Fruit fly (Drosophila melanogaster): ENCODE data around the gene RpL36A.
A peak's percentile ranks its signal among the peaks of the same experiment; 100 is the strongest.

The RpL36A gene

DNA sequence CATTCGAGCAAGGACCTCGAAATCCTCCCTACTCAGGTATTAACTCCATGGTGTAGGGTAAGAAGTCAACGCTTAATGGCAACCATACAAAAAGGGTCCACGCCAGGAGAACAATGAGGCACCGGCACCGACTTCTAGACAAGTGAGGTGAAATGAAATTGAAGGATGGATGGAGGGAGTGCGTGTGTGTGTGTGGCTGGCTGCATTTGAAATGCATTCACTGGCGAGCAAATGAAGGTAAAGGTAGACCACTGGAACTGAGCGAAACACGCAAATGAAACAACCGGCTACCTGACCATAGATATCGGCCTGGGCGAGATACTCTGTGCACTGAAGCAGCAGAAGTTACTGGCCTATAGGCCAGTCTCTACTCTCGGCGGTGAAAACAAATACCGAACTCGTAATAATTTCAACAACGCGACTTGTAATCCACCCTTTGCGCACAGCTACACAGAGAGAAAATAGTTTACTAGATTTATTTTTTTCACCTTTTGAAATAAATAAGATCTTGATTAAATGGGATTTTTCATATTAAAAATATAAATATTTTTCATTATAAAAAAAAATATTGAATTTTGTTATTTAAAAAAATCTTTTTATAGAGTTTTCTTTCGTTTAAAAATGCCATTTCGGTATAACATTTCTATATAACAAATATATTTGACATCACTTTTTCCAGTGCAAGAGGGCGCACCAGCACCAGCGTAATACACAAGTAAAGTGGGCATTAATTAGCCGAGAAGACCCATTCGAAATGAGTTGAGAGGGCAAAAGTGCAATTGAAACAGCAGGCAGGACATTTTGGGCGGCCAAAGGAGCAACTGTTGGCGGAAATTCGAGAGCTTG is 39.2 kb upstream of the RpL36A start (continued):
- TF ChIP-seq jing (GFP tag; optimal IDR thresholded peaks at IDR 0.05) (peak; percentile 30), Vsx1 (GFP tag; optimal IDR thresholded peaks at IDR 0.05) (peak; percentile 72), Bdp1 (GFP tag; optimal IDR thresholded peaks at IDR 0.05) (peak; percentile 52), CG11560 (tag; IDR thresholded peaks at IDR 0.05) (peak; percentile 63; the same call in 1 of the 3 replicates), CG12219 (GFP tag; optimal IDR thresholded peaks at IDR 0.05) (peak; percentile 69), bowl (GFP tag; IDR thresholded peaks at IDR 0.05) (0 out of 2 replicates have a peak, but pooled peaks have one; percentile 55), her (GFP tag; optimal IDR thresholded peaks at IDR 0.05) (no peak), C15 (GFP tag; IDR thresholded peaks at IDR 0.05) (0 out of 3 replicates have a peak, but pooled peaks have one; percentile 35), CG33213 (GFP tag; optimal IDR thresholded peaks at IDR 0.05) (no peak), bcd (GFP tag; optimal IDR thresholded peaks at IDR 0.05) (peak; percentile 30), zfh1 (GFP tag; IDR thresholded peaks at IDR 0.05) (peak; percentile 85; the same call in 2 of the 3 replicates), Atf3 (GFP tag; optimal IDR thresholded peaks at IDR 0.05) (peak; percentile 51), klu (GFP tag; IDR thresholded peaks at IDR 0.05) (peak; percentile 85), Ptx1 (GFP tag; IDR thresholded peaks at IDR 0.05) (peak; percentile 94), CG9817 (tag; optimal IDR thresholded peaks at IDR 0.05) (peak; percentile 59), CG17912 (GFP tag; optimal IDR thresholded peaks at IDR 0.05) (no peak), unc-4 (GFP tag; IDR thresholded peaks at IDR 0.05; ENCODE audit: partially characterized antibody) (no peak), bigmax (GFP tag; optimal IDR thresholded peaks at IDR 0.05) (no peak), dmrt11E (tag; optimal IDR thresholded peaks at IDR 0.05) (peak; percentile 94), dmrt99B (tag; optimal IDR thresholded peaks at IDR 0.05) (peak; percentile 89), ssp (GFP tag; IDR thresholded peaks at IDR 0.05) (peak; percentile 79), MBD-R2 (GFP tag; IDR thresholded peaks at IDR 0.05) (peak; percentile 45), H2.0 (GFP tag; IDR thresholded peaks at IDR 0.05) (peak; percentile 80), CG14710 (tag; optimal IDR thresholded peaks at IDR 0.05) (peak; percentile 84), HHEX (GFP tag; optimal IDR thresholded peaks at IDR 0.05) (peak; percentile 63), CG10321 (GFP tag; IDR thresholded peaks at IDR 0.05) (peak; percentile 45; the same call in 1 of the 2 replicates), CTCF (GFP tag; optimal IDR thresholded peaks at IDR 0.05) (peak; percentile 54), Dref (GFP tag; IDR thresholded peaks at IDR 0.05) (no peak), Sry-δ (GFP tag; optimal IDR thresholded peaks at IDR 0.05) (no peak), sc (optimal IDR thresholded peaks at IDR 0.05) (no peak), sc (GFP tag; optimal IDR thresholded peaks at IDR 0.05) (peak; percentile 85), CG6272 (GFP tag; IDR thresholded peaks at IDR 0.05) (no peak), tin (GFP tag; optimal IDR thresholded peaks at IDR 0.05) (peak; percentile 77), gsb (GFP tag; IDR thresholded peaks at IDR 0.05) (no peak), tna (GFP tag; IDR thresholded peaks at IDR 0.05; ENCODE audit: partially characterized antibody) (no peak), prd (optimal IDR thresholded peaks at IDR 0.05) (no peak), prd (GFP tag; IDR thresholded peaks at IDR 0.05) (peak; percentile 67; the same call in 2 of the 3 replicates), Opbp (GFP tag; IDR thresholded peaks at IDR 0.05; ENCODE audit: partially characterized antibody) (no peak), Med (GFP tag) (peak; percentile 71), ewg (GFP tag; optimal IDR thresholded peaks at IDR 0.05) (peak; percentile 76), CG12744 (GFP tag; optimal IDR thresholded peaks at IDR 0.05) (no peak), Antp (GFP tag; optimal IDR thresholded peaks at IDR 0.05) (peak; percentile 28), Elba2 (GFP tag; optimal IDR thresholded peaks at IDR 0.05) (peak; percentile 53), kah (GFP tag; optimal IDR thresholded peaks at IDR 0.05) (no peak), pros (GFP tag; optimal IDR thresholded peaks at IDR 0.05) (peak; percentile 69), CG16815 (GFP tag; optimal IDR thresholded peaks at IDR 0.05) (peak; percentile 77), Sox100B (GFP tag; optimal IDR thresholded peaks at IDR 0.05) (peak; percentile 88), trem (tag; optimal IDR thresholded peaks at IDR 0.05) (peak; percentile 67), Drgx (GFP tag; IDR thresholded peaks at IDR 0.05) (peak; percentile 37; the same call in 1 of the 2 replicates), CG3407 (GFP tag; optimal IDR thresholded peaks at IDR 0.05) (peak; percentile 80)
